Worm (Caenorhabditis elegans) whole organism, midembryonic: ENCODE results near the gene C49F5.6.

Experiments
- T22C8.4 ChIP-seq: fragments of 200-800 bp; sonication (Bioruptor generic); IDR thresholded peaks from 2 replicates; pipeline ENCODE4 v1.3.6; 2022; ENCODE audit warnings: missing genetic modification characterization, missing compliant biosample characterization
- cog-1 ChIP-seq: sonication (generic microtip); optimal IDR thresholded peaks from 2 replicates; lab custom pipeline; 2016; ENCODE audit warnings: missing genetic modification characterization, missing compliant biosample characterization
- flt-1 ChIP-seq: fragments of 200-800 bp; sonication (Bioruptor generic); IDR thresholded peaks from 2 replicates; pipeline ENCODE4 v1.3.6; 2022; ENCODE audit warnings: missing genetic modification characterization, missing compliant biosample characterization
- klf-2 ChIP-seq: fragments of 200-800 bp; sonication (Bioruptor generic); conservative IDR thresholded peaks from 2 replicates; pipeline ENCODE4 v1.3.6; 2022; ENCODE audit warnings: missing genetic modification reagents, missing genetic modification characterization, missing compliant biosample characterization
- med-1 ChIP-seq: sonication (generic microtip); optimal IDR thresholded peaks from 2 replicates; lab custom pipeline; 2017; ENCODE audit warnings: missing genetic modification characterization, mild to moderate bottlenecking, missing compliant biosample characterization, antibody characterized with exemption, missing genetic modification reagents; ENCODE audit not compliant: insufficient read depth
- ref-1 ChIP-seq: fragments of 200-800 bp; sonication (Bioruptor generic); conservative IDR thresholded peaks from 2 replicates; pipeline ENCODE4 v1.3.6; 2022; ENCODE audit warnings: missing genetic modification reagents, missing genetic modification characterization, missing compliant biosample characterization
- tab-1 ChIP-seq: fragments of 200-800 bp; sonication (Bioruptor generic); IDR thresholded peaks from 2 replicates; pipeline ENCODE4 v1.3.6; 2022; ENCODE audit warnings: missing genetic modification characterization, missing compliant biosample characterization
- ztf-23 ChIP-seq: fragments of 200-800 bp; sonication (Bioruptor generic); IDR thresholded peaks from 2 replicates; pipeline ENCODE4 v1.3.6; 2022; ENCODE audit warnings: missing genetic modification reagents, missing genetic modification characterization, missing compliant biosample characterization
- ztf-29 ChIP-seq: fragments of 200-800 bp; sonication (Bioruptor generic); IDR thresholded peaks from 2 replicates; pipeline ENCODE4 v1.3.6; 2022; ENCODE audit warnings: missing genetic modification reagents, missing genetic modification characterization, missing compliant biosample characterization

DNA sequence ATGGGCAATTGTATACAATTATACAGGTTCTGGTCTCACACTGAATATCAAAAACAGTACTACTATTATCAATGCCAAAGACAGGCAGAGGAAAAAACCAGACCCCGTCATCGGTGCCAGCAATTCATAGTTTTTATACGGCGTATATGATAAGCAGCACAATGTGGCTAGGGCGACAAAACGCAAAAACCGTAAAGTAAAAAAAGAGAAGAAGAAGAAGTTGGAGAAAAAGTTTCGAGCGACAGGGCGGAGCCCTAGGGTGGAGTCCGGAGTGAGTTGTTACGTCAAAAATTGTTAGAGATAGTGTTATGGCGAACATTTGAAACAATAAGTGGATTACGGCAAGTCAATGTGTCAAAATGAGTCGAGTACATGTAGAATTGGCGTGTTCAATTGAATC, 13.5 kb downstream of the C49F5.6 start:
- TF ChIP-seq klf-2 (GFP tag; lab: Robert Waterston, UW) (no peak), flt-1 (GFP tag; lab: Robert Waterston, UW) (no peak), tab-1 (GFP tag; lab: Robert Waterston, UW) (no peak), ztf-23 (GFP tag; lab: Robert Waterston, UW) (no peak), cog-1 (tag; lab: Kevin White, UChicago) (no peak), ref-1 (GFP tag; lab: Robert Waterston, UW) (no peak), T22C8.4 (GFP tag; lab: Robert Waterston, UW) (no peak), med-1 (GFP tag; lab: Kevin White, UChicago) (no peak), ztf-29 (GFP tag; lab: Robert Waterston, UW) (no peak)
